Worm (Caenorhabditis elegans) whole organism, L4 larva: Measurements from ENCODE around the gene msp-45.
A peak's percentile ranks its signal among the peaks of the same experiment; 100 is the strongest.

Source experiments
- F37D6.2 ChIP-seq: sonication (generic microtip); optimal IDR thresholded peaks from 2 replicates; lab custom pipeline; 2016; ENCODE audit warnings: mild to moderate bottlenecking, missing genetic modification characterization, missing compliant biosample characterization
- T26A8.4 ChIP-seq: fragments of 200-800 bp; sonication (Bioruptor generic); IDR thresholded peaks from 2 replicates; pipeline ENCODE4 v1.3.6; 2022; ENCODE audit warnings: missing genetic modification characterization, missing compliant biosample characterization
- Y5F2A.4 ChIP-seq: fragments of 200-800 bp; sonication (Bioruptor generic); optimal IDR thresholded peaks from 2 replicates; lab custom pipeline; 2018; ENCODE audit warnings: mild to moderate bottlenecking, missing genetic modification characterization, missing compliant biosample characterization
- Y75B8A.6 ChIP-seq: fragments of 200-800 bp; sonication (Bioruptor generic); IDR thresholded peaks from 2 replicates; pipeline ENCODE4 v1.3.6; 2022; ENCODE audit warnings: missing genetic modification reagents, missing genetic modification characterization, missing compliant biosample characterization
- ZK546.5 ChIP-seq, 2 experiments: sonication (generic microtip); optimal IDR thresholded peaks; 2 replicates each; lab custom pipeline; 2017; ENCODE audit warnings: missing biosample characterization in 2 of 2, missing genetic modification characterization in 2 of 2
- ama-1 ChIP-seq: fragments of 150-350 bp; optimal IDR thresholded peaks from 2 replicates; lab custom pipeline; 2014; ENCODE audit warnings: inconsistent platforms, mixed read lengths
- arid-1 ChIP-seq: fragments of 200-800 bp; sonication (Bioruptor generic); conservative IDR thresholded peaks from 2 replicates; pipeline ENCODE4 v1.3.6; 2022; ENCODE audit warnings: missing genetic modification reagents, missing genetic modification characterization, missing compliant biosample characterization
- attf-4 ChIP-seq: sonication (generic microtip); optimal IDR thresholded peaks from 3 replicates; lab custom pipeline; 2017; ENCODE audit warnings: missing biosample characterization, missing genetic modification characterization
- ceh-20 ChIP-seq: fragments of 200-800 bp; sonication (Bioruptor generic); IDR thresholded peaks from 2 replicates; pipeline ENCODE4 v1.3.6; 2022; ENCODE audit warnings: missing genetic modification reagents, missing genetic modification characterization, missing compliant biosample characterization
- ceh-28 ChIP-seq: fragments of 150-350 bp; optimal IDR thresholded peaks from 2 replicates; lab custom pipeline; 2014; ENCODE audit warnings: missing biosample characterization, missing genetic modification reagents, missing genetic modification characterization
- ceh-32 ChIP-seq: sonication (generic microtip); optimal IDR thresholded peaks from 2 replicates; lab custom pipeline; 2016; ENCODE audit warnings: mild to moderate bottlenecking, missing genetic modification characterization, missing compliant biosample characterization; ENCODE audit not compliant: poor library complexity
- ceh-44 ChIP-seq: fragments of 200-800 bp; sonication (Bioruptor generic); IDR thresholded peaks from 2 replicates; pipeline ENCODE4 v1.3.6; 2022; ENCODE audit warnings: missing genetic modification reagents, missing genetic modification characterization, missing compliant biosample characterization
- ceh-82 ChIP-seq: sonication (generic microtip); optimal IDR thresholded peaks from 2 replicates; lab custom pipeline; 2017; ENCODE audit warnings: missing biosample characterization, missing genetic modification characterization
- daf-12 ChIP-seq: fragments of 150-350 bp; optimal IDR thresholded peaks from 2 replicates; lab custom pipeline; 2014; ENCODE audit warnings: missing biosample characterization, missing genetic modification reagents, missing genetic modification characterization
- daf-19 ChIP-seq: fragments of 200-800 bp; sonication (Bioruptor generic); conservative IDR thresholded peaks from 2 replicates; pipeline ENCODE4 v1.3.6; 2022; ENCODE audit warnings: missing genetic modification characterization, missing compliant biosample characterization
- dmd-8 ChIP-seq: fragments of 200-800 bp; sonication (Bioruptor generic); IDR thresholded peaks from 2 replicates; pipeline ENCODE4 v1.3.6; 2022; ENCODE audit warnings: missing genetic modification characterization, missing compliant biosample characterization
- egl-27 ChIP-seq: sonication (generic microtip); optimal IDR thresholded peaks from 3 replicates; lab custom pipeline; 2017; ENCODE audit warnings: missing biosample characterization, missing genetic modification reagents, missing genetic modification characterization
- fkh-10 ChIP-seq: fragments of 150-350 bp; optimal IDR thresholded peaks from 2 replicates; lab custom pipeline; 2014; ENCODE audit warnings: missing biosample characterization, missing genetic modification reagents, missing genetic modification characterization
- gei-8 ChIP-seq: fragments of 200-800 bp; sonication (Bioruptor generic); optimal IDR thresholded peaks from 2 replicates; lab custom pipeline; 2018; ENCODE audit warnings: mild to moderate bottlenecking, missing genetic modification characterization, missing compliant biosample characterization
- hlh-30 ChIP-seq: sonication (generic microtip); optimal IDR thresholded peaks from 2 replicates; lab custom pipeline; 2017; ENCODE audit warnings: antibody characterized with exemption, mild to moderate bottlenecking, missing genetic modification characterization, missing compliant biosample characterization; ENCODE audit not compliant: insufficient read depth
- lin-1 ChIP-seq: fragments of 200-800 bp; sonication (Bioruptor generic); IDR thresholded peaks from 2 replicates; pipeline ENCODE4 v1.3.6; 2022; ENCODE audit warnings: missing genetic modification reagents, missing genetic modification characterization, missing compliant biosample characterization
- lin-13 ChIP-seq: fragments of 150-350 bp; optimal IDR thresholded peaks from 2 replicates; lab custom pipeline; 2014; ENCODE audit warnings: missing biosample characterization, missing genetic modification reagents, missing genetic modification characterization
- lin-15B ChIP-seq: fragments of 150-350 bp; sonication (generic microtip); optimal IDR thresholded peaks from 3 replicates; lab custom pipeline; 2014; ENCODE audit warnings: missing biosample characterization, missing genetic modification characterization
- lin-29 ChIP-seq: fragments of 200-800 bp; sonication (Bioruptor generic); IDR thresholded peaks from 2 replicates; pipeline ENCODE4 v1.3.6; 2022; ENCODE audit warnings: missing genetic modification reagents, missing genetic modification characterization, missing compliant biosample characterization
- lin-38 ChIP-seq: fragments of 200-800 bp; sonication (Bioruptor generic); IDR thresholded peaks from 2 replicates; pipeline ENCODE4 v1.3.6; 2022; ENCODE audit warnings: missing genetic modification reagents, missing genetic modification characterization, missing compliant biosample characterization
- lin-39 ChIP-seq: fragments of 150-350 bp; optimal IDR thresholded peaks from 2 replicates; lab custom pipeline; 2014; ENCODE audit warnings: missing biosample characterization, missing genetic modification reagents, missing genetic modification characterization
- lir-3 ChIP-seq: sonication (generic microtip); optimal IDR thresholded peaks from 2 replicates; lab custom pipeline; 2016; ENCODE audit warnings: mild to moderate bottlenecking, missing genetic modification characterization, missing compliant biosample characterization
- lsy-2 ChIP-seq, 2 experiments: fragments of 150-350 bp in 1 of 2; sonication (generic microtip) in 1 of 2; optimal IDR thresholded peaks; 2 replicates each; lab custom pipeline; 2014 to 2017; ENCODE audit warnings: missing biosample characterization in 2 of 2, missing genetic modification characterization in 2 of 2
- madf-5 ChIP-seq, 2 experiments: fragments of 200-800 bp; sonication (Bioruptor generic); IDR thresholded peaks; 2 replicates each; pipeline ENCODE4 v1.3.6; 2022; ENCODE audit warnings: missing compliant biosample characterization in 2 of 2, missing genetic modification characterization in 2 of 2
- madf-9 ChIP-seq: fragments of 200-800 bp; sonication (Bioruptor generic); conservative IDR thresholded peaks from 2 replicates; pipeline ENCODE4 v1.3.6; 2022; ENCODE audit warnings: missing genetic modification reagents, missing genetic modification characterization, missing compliant biosample characterization
- mdl-1 ChIP-seq, 2 experiments: fragments of 150-350 bp in 1 of 2; sonication (generic microtip) in 1 of 2; optimal IDR thresholded peaks; 2 replicates each; lab custom pipeline; 2014 to 2017; ENCODE audit warnings: missing biosample characterization in 2 of 2, missing genetic modification characterization in 2 of 2
- mdt-29 ChIP-seq: fragments of 200-800 bp; sonication (Bioruptor generic); IDR thresholded peaks from 2 replicates; pipeline ENCODE4 v1.3.6; 2022; ENCODE audit warnings: missing genetic modification reagents, missing genetic modification characterization, missing compliant biosample characterization
- mep-1 ChIP-seq: fragments of 150-350 bp; sonication (generic microtip); optimal IDR thresholded peaks from 3 replicates; lab custom pipeline; 2014; ENCODE audit warnings: missing biosample characterization, missing genetic modification characterization
- nhr-102 ChIP-seq: sonication (generic microtip); optimal IDR thresholded peaks from 2 replicates; lab custom pipeline; 2016; ENCODE audit warnings: mild to moderate bottlenecking, missing genetic modification characterization, moderate library complexity, missing compliant biosample characterization
- nhr-11 ChIP-seq: fragments of 150-350 bp; optimal IDR thresholded peaks from 2 replicates; lab custom pipeline; 2014; ENCODE audit warnings: missing biosample characterization, missing genetic modification characterization
- nhr-111 ChIP-seq: fragments of 200-800 bp; sonication (Bioruptor generic); optimal IDR thresholded peaks from 2 replicates; lab custom pipeline; 2018; ENCODE audit warnings: mild to moderate bottlenecking, missing genetic modification characterization, missing compliant biosample characterization
- nhr-41 ChIP-seq: fragments of 200-800 bp; sonication (Bioruptor generic); IDR thresholded peaks from 2 replicates; pipeline ENCODE4 v1.3.6; 2022; ENCODE audit warnings: missing genetic modification reagents, missing genetic modification characterization, missing compliant biosample characterization
- pha-4 ChIP-seq, 2 experiments: fragments of 150-350 bp in 1 of 2; fragments of 200-800 bp in 1 of 2; sonication (Bioruptor generic) in 1 of 2; IDR thresholded peaks in 1 of 2; optimal IDR thresholded peaks in 1 of 2; 2 replicates each; pipeline versions ENCODE4 v1.3.6 to Lab custom; 2014 to 2022; ENCODE audit warnings: missing genetic modification characterization in 2 of 2, missing genetic modification reagents in 2 of 2, missing biosample characterization in 1 of 2, missing compliant biosample characterization in 1 of 2
- pqm-1 ChIP-seq: sonication (generic microtip); optimal IDR thresholded peaks from 2 replicates; lab custom pipeline; 2017; ENCODE audit warnings: missing biosample characterization, missing genetic modification characterization
- saeg-2 ChIP-seq: fragments of 200-800 bp; sonication (Bioruptor generic); IDR thresholded peaks from 2 replicates; pipeline ENCODE4 v1.3.6; 2022; ENCODE audit warnings: missing genetic modification reagents, missing genetic modification characterization, missing compliant biosample characterization
- set-16 ChIP-seq: fragments of 200-800 bp; sonication (Bioruptor generic); IDR thresholded peaks from 2 replicates; pipeline ENCODE4 v1.3.6; 2022; ENCODE audit warnings: missing genetic modification reagents, missing genetic modification characterization, missing compliant biosample characterization
- spr-3 ChIP-seq: fragments of 200-800 bp; sonication (Bioruptor generic); optimal IDR thresholded peaks from 2 replicates; lab custom pipeline; 2018; ENCODE audit warnings: mild to moderate bottlenecking, missing genetic modification characterization, missing compliant biosample characterization
- tag-97 ChIP-seq: fragments of 200-800 bp; sonication (Bioruptor generic); IDR thresholded peaks from 2 replicates; pipeline ENCODE4 v1.3.6; 2022; ENCODE audit warnings: missing genetic modification characterization, missing compliant biosample characterization
- unc-130 ChIP-seq: sonication (generic microtip); optimal IDR thresholded peaks from 2 replicates; lab custom pipeline; 2016; ENCODE audit warnings: missing genetic modification reagents, missing genetic modification characterization, missing compliant biosample characterization
- vab-7 ChIP-seq: fragments of 200-800 bp; sonication (Bioruptor generic); IDR thresholded peaks from 2 replicates; pipeline ENCODE4 v1.3.6; 2022; ENCODE audit warnings: missing genetic modification reagents, missing genetic modification characterization, missing compliant biosample characterization
- zfp-2 ChIP-seq: sonication (generic microtip); optimal IDR thresholded peaks from 2 replicates; lab custom pipeline; 2016; ENCODE audit warnings: mild to moderate bottlenecking, missing genetic modification characterization, missing compliant biosample characterization
- zfp-3 ChIP-seq: fragments of 200-800 bp; sonication (Bioruptor generic); conservative IDR thresholded peaks from 2 replicates; pipeline ENCODE4 v1.3.6; 2022; ENCODE audit warnings: missing genetic modification reagents, missing genetic modification characterization, missing compliant biosample characterization
- zip-11 ChIP-seq: fragments of 200-800 bp; sonication (Bioruptor generic); IDR thresholded peaks from 2 replicates; pipeline ENCODE4 v1.3.6; 2022; ENCODE audit warnings: missing genetic modification characterization, missing compliant biosample characterization
- zip-2 ChIP-seq: fragments of 150-350 bp; optimal IDR thresholded peaks from 2 replicates; lab custom pipeline; 2014; ENCODE audit warnings: missing biosample characterization, missing genetic modification characterization
- ztf-11 ChIP-seq: fragments of 150-350 bp; optimal IDR thresholded peaks from 2 replicates; lab custom pipeline; 2014; ENCODE audit warnings: missing biosample characterization, missing genetic modification characterization
- ztf-7 ChIP-seq: fragments of 150-350 bp; optimal IDR thresholded peaks from 2 replicates; lab custom pipeline; 2014; ENCODE audit warnings: missing biosample characterization, missing genetic modification characterization

The msp-45 gene

DNA sequence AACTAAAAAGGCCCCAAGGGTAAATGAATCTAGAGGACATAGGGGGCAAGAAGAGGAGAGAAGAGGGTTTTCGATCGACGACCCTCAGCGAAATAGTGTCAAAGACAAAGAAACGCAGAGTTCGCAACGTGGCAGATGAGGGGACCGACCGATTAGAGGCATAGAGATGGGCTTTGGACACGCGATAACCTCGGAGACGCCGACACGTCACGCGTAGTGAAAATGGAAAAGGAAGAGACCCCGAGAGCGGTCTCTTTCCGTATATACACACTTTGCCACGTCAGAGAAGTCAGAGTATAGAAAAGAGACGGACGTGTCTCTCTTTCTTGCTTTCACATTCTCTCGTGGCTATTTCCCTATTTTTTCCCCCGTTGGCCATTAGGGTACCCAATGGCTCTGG, 24.6 kb upstream of the msp-45 start (continued):
- TF ChIP-seq daf-12 (tag; lab: Kevin White, UChicago) (no peak), saeg-2 (GFP tag; lab: Robert Waterston, UW) (no peak), lin-29 (GFP tag; lab: Robert Waterston, UW) (no peak), ceh-32 (tag; lab: Kevin White, UChicago) (no peak), lin-15B (tag; lab: Kevin White, UChicago) (no peak), zip-2 (tag; lab: Kevin White, UChicago) (no peak), tag-97 (GFP tag; lab: Robert Waterston, UW) (no peak), arid-1 (GFP tag; lab: Robert Waterston, UW) (no peak), spr-3 (no peak), gei-8 (no peak), pqm-1 (tag; lab: Kevin White, UChicago) (no peak), ZK546.5 (tag; optimal IDR thresholded peaks at IDR 0.05; lab: Kevin White, UChicago) (no peak), T26A8.4 (GFP tag; lab: Robert Waterston, UW) (0 out of 2 replicates have a peak, but pooled peaks have one; percentile 27), hlh-30 (tag; lab: Kevin White, UChicago) (peak; percentile 94), lin-1 (GFP tag; lab: Robert Waterston, UW) (no peak), zfp-2 (tag; lab: Kevin White, UChicago) (peak; percentile 19), mdt-29 (GFP tag; lab: Robert Waterston, UW) (no peak), nhr-111 (GFP tag; lab: Kevin White, UChicago) (no peak), attf-4 (no peak), ceh-28 (tag; lab: Kevin White, UChicago) (no peak), fkh-10 (GFP tag; lab: Kevin White, UChicago) (peak; percentile 55), madf-9 (no peak), egl-27 (no peak), lin-38 (peak; percentile 48), nhr-11 (tag; lab: Kevin White, UChicago) (peak; percentile 75), ceh-20 (GFP tag; lab: Robert Waterston, UW) (peak; percentile 67; the same call in 1 of the 2 replicates), vab-7 (GFP tag; lab: Robert Waterston, UW) (peak; percentile 56), nhr-41 (GFP tag; lab: Robert Waterston, UW) (no peak), lir-3 (tag; lab: Kevin White, UChicago) (no peak), Y75B8A.6 (GFP tag; lab: Robert Waterston, UW) (no peak), ztf-11 (tag; lab: Kevin White, UChicago) (no peak), lsy-2 (tag; optimal IDR thresholded peaks at IDR 0.05; lab: Kevin White, UChicago) (peak; percentile 39 to 73), ztf-7 (no peak), Y5F2A.4 (GFP tag; lab: Kevin White, UChicago) (no peak), madf-5 (GFP tag; IDR thresholded peaks at IDR 0.05; lab: Robert Waterston, UW) (no peak), pha-4 (GFP tag; IDR thresholded peaks at IDR 0.05; lab: Robert Waterston, UW) (no peak), pha-4 (tag; optimal IDR thresholded peaks at IDR 0.05; lab: Kevin White, UChicago) (no peak), unc-130 (no peak), zip-11 (GFP tag; lab: Robert Waterston, UW) (no peak), mdl-1 (tag; optimal IDR thresholded peaks at IDR 0.05; lab: Kevin White, UChicago) (peak; percentile 72 to 93), daf-19 (no peak), set-16 (peak; percentile 59; the same call in 1 of the 2 replicates), ceh-44 (0 out of 2 replicates have a peak, but pooled peaks have one; percentile 19), lin-13 (peak; percentile 21), lin-39 (no peak), zfp-3 (0 out of 2 replicates have a peak, but pooled peaks have one; percentile 47), F37D6.2 (tag; lab: Kevin White, UChicago) (peak; percentile 75), ama-1 (lab: Kevin White, UChicago) (no peak), mep-1 (tag; lab: Kevin White, UChicago) (peak; percentile 78), ceh-82 (tag; lab: Kevin White, UChicago) (no peak), dmd-8 (GFP tag; lab: Robert Waterston, UW) (no peak), nhr-102 (tag; lab: Kevin White, UChicago) (no peak)
